Fruit fly (Drosophila melanogaster) whole organism, embryonic: ENCODE results near the gene Prm.
A peak's percentile ranks its signal among the peaks of the same experiment; 100 is the strongest.

Experiments
- Atf3 ChIP-seq: fragments of 200-800 bp; sonication (Bioruptor generic); optimal IDR thresholded peaks from 3 replicates; lab custom pipeline; 2016; ENCODE audit warnings: missing biosample characterization, missing genetic modification characterization
- Bdp1 ChIP-seq: fragments of 200-800 bp; sonication (Bioruptor generic); optimal IDR thresholded peaks from 3 replicates; lab custom pipeline; 2016; ENCODE audit warnings: missing biosample characterization, missing genetic modification characterization
- CG10274 ChIP-seq: fragments of 200-800 bp; sonication (Bioruptor generic); optimal IDR thresholded peaks from 3 replicates; lab custom pipeline; 2017; ENCODE audit warnings: missing biosample characterization, mild to moderate bottlenecking, missing genetic modification characterization
- CG12236 ChIP-seq: fragments of 200-800 bp; sonication (Bioruptor generic); optimal IDR thresholded peaks from 2 replicates; lab custom pipeline; 2016; ENCODE audit warnings: missing biosample characterization, missing genetic modification characterization
- CG13296 ChIP-seq: fragments of 200-800 bp; sonication (Bioruptor generic); optimal IDR thresholded peaks from 3 replicates; lab custom pipeline; 2018; ENCODE audit warnings: missing biosample characterization, mild to moderate bottlenecking, missing genetic modification characterization
- CG15269 ChIP-seq: fragments of 200-800 bp; sonication (Bioruptor generic); optimal IDR thresholded peaks from 2 replicates; lab custom pipeline; 2018; ENCODE audit warnings: missing biosample characterization, mild to moderate bottlenecking, missing genetic modification characterization, moderate library complexity
- CG1602 ChIP-seq: fragments of 200-800 bp; sonication (Bioruptor generic); optimal IDR thresholded peaks from 3 replicates; lab custom pipeline; 2016; ENCODE audit warnings: missing biosample characterization, missing genetic modification characterization
- CG17186 ChIP-seq: fragments of 200-800 bp; sonication (Bioruptor generic); optimal IDR thresholded peaks from 3 replicates; lab custom pipeline; 2017; ENCODE audit warnings: missing biosample characterization, missing genetic modification reagents, missing genetic modification characterization
- CG17359 ChIP-seq: fragments of 200-800 bp; sonication (Bioruptor generic); optimal IDR thresholded peaks from 3 replicates; lab custom pipeline; 2018; ENCODE audit warnings: missing biosample characterization, mild to moderate bottlenecking, missing genetic modification characterization, moderate library complexity
- CG17802 ChIP-seq: fragments of 200-800 bp; sonication (Bioruptor generic); optimal IDR thresholded peaks from 2 replicates; lab custom pipeline; 2018; ENCODE audit warnings: missing biosample characterization, mild to moderate bottlenecking, missing genetic modification characterization, moderate library complexity
- CG18476 ChIP-seq: fragments of 200-800 bp; sonication (Bioruptor generic); optimal IDR thresholded peaks from 2 replicates; lab custom pipeline; 2016; ENCODE audit warnings: missing biosample characterization, mild to moderate bottlenecking, missing genetic modification characterization
- CG2889 ChIP-seq: fragments of 200-800 bp; sonication (Bioruptor generic); IDR thresholded peaks from 3 replicates; pipeline ENCODE4 v1.3.6; 2022; ENCODE audit warnings: missing biosample characterization, missing genetic modification characterization
- CG31388 ChIP-seq: fragments of 200-800 bp; sonication (Bioruptor generic); optimal IDR thresholded peaks from 2 replicates; lab custom pipeline; 2016; ENCODE audit warnings: missing biosample characterization, missing genetic modification characterization
- CG3163 ChIP-seq: fragments of 200-800 bp; sonication (Bioruptor generic); optimal IDR thresholded peaks from 3 replicates; lab custom pipeline; 2016; ENCODE audit warnings: missing biosample characterization, missing genetic modification characterization
- CG34376 ChIP-seq: fragments of 200-800 bp; sonication (Bioruptor generic); optimal IDR thresholded peaks from 2 replicates; lab custom pipeline; 2018; ENCODE audit warnings: missing biosample characterization, mild to moderate bottlenecking, missing genetic modification characterization
- CG34422 ChIP-seq: fragments of 200-800 bp; sonication (Bioruptor generic); IDR thresholded peaks from 3 replicates; pipeline ENCODE4 v1.3.6; 2022; ENCODE audit warnings: missing biosample characterization, missing genetic modification characterization
- CG4282 ChIP-seq: fragments of 200-800 bp; sonication (Bioruptor generic); optimal IDR thresholded peaks from 2 replicates; lab custom pipeline; 2016; ENCODE audit warnings: missing biosample characterization, missing genetic modification characterization
- CG4360 ChIP-seq: fragments of 200-800 bp; sonication (Bioruptor generic); IDR thresholded peaks from 2 replicates; pipeline ENCODE4 v1.3.6; 2022; ENCODE audit warnings: missing biosample characterization, missing genetic modification characterization
- CG6765 ChIP-seq: fragments of 200-800 bp; sonication (Bioruptor generic); optimal IDR thresholded peaks from 3 replicates; lab custom pipeline; 2017; ENCODE audit warnings: missing biosample characterization, mild to moderate bottlenecking, missing genetic modification characterization
- CG7556 ChIP-seq: fragments of 200-800 bp; sonication (Bioruptor generic); optimal IDR thresholded peaks from 2 replicates; lab custom pipeline; 2017; ENCODE audit warnings: missing biosample characterization, mild to moderate bottlenecking, missing genetic modification characterization
- CG7745 ChIP-seq: fragments of 200-800 bp; sonication (Bioruptor generic); optimal IDR thresholded peaks from 2 replicates; lab custom pipeline; 2018; ENCODE audit warnings: missing biosample characterization, mild to moderate bottlenecking, missing genetic modification characterization, moderate library complexity
- CG9727 ChIP-seq: fragments of 200-800 bp; sonication (Bioruptor generic); optimal IDR thresholded peaks from 3 replicates; lab custom pipeline; 2017; ENCODE audit warnings: missing biosample characterization, mild to moderate bottlenecking, missing genetic modification characterization
- CG9797 ChIP-seq: fragments of 200-800 bp; sonication (Bioruptor generic); optimal IDR thresholded peaks from 3 replicates; lab custom pipeline; 2018; ENCODE audit warnings: missing biosample characterization, mild to moderate bottlenecking, missing genetic modification characterization
- Dek ChIP-seq: fragments of 200-800 bp; sonication (Bioruptor generic); optimal IDR thresholded peaks from 3 replicates; lab custom pipeline; 2019; ENCODE audit warnings: missing biosample characterization, mild to moderate bottlenecking, missing genetic modification characterization, moderate library complexity
- Dip2 ChIP-seq: fragments of 200-800 bp; sonication (Bioruptor generic); IDR thresholded peaks from 2 replicates; pipeline ENCODE4 v1.3.6; 2022; ENCODE audit warnings: missing biosample characterization, missing genetic modification characterization
- Doc2 ChIP-seq: fragments of 200-800 bp; sonication (Bioruptor generic); IDR thresholded peaks from 2 replicates; pipeline ENCODE4 v1.3.6; 2022; ENCODE audit warnings: missing biosample characterization, missing genetic modification characterization
- Fer2 ChIP-seq: fragments of 200-800 bp; sonication (Bioruptor generic); optimal IDR thresholded peaks from 2 replicates; lab custom pipeline; 2018; ENCODE audit warnings: missing biosample characterization, mild to moderate bottlenecking, missing genetic modification characterization, moderate library complexity
- HmgZ ChIP-seq: fragments of 200-800 bp; sonication (Bioruptor generic); optimal IDR thresholded peaks from 2 replicates; lab custom pipeline; 2018; ENCODE audit warnings: missing biosample characterization, mild to moderate bottlenecking, missing genetic modification characterization
- Jarid2 ChIP-seq: fragments of 200-800 bp; sonication (Bioruptor generic); optimal IDR thresholded peaks from 3 replicates; lab custom pipeline; 2017; ENCODE audit warnings: mild to moderate bottlenecking, missing biosample characterization, missing genetic modification reagents, missing genetic modification characterization
- ara ChIP-seq: fragments of 200-800 bp; sonication (Bioruptor generic); IDR thresholded peaks from 2 replicates; pipeline ENCODE4 v1.3.6; 2022; ENCODE audit warnings: missing biosample characterization, missing genetic modification characterization
- crc ChIP-seq: fragments of 200-800 bp; sonication (Bioruptor generic); optimal IDR thresholded peaks from 2 replicates; lab custom pipeline; 2016; ENCODE audit warnings: missing biosample characterization, missing genetic modification characterization
- croc ChIP-seq: fragments of 200-800 bp; sonication (Bioruptor generic); conservative IDR thresholded peaks from 3 replicates; pipeline ENCODE4 v1.3.6; 2022; ENCODE audit warnings: missing biosample characterization, missing genetic modification characterization
- dan ChIP-seq: fragments of 200-800 bp; sonication (Bioruptor generic); IDR thresholded peaks from 2 replicates; pipeline ENCODE4 v1.3.6; 2022; ENCODE audit warnings: missing biosample characterization, missing genetic modification characterization
- danr ChIP-seq: fragments of 200-800 bp; sonication (Bioruptor generic); IDR thresholded peaks from 2 replicates; pipeline ENCODE4 v1.3.6; 2022; ENCODE audit warnings: missing biosample characterization, missing genetic modification characterization
- fd102C ChIP-seq: fragments of 200-800 bp; sonication (Bioruptor generic); optimal IDR thresholded peaks from 2 replicates; lab custom pipeline; 2018; ENCODE audit warnings: missing biosample characterization, mild to moderate bottlenecking, missing genetic modification characterization, moderate library complexity
- ftz-f1 ChIP-seq: fragments of 200-800 bp; sonication (Bioruptor generic); optimal IDR thresholded peaks from 2 replicates; lab custom pipeline; 2016; ENCODE audit warnings: missing biosample characterization, missing genetic modification characterization
- h ChIP-seq: fragments of >200 bp; optimal IDR thresholded peaks from 2 replicates; lab custom pipeline; 2017
- her ChIP-seq: fragments of 200-800 bp; sonication (Bioruptor generic); optimal IDR thresholded peaks from 2 replicates; lab custom pipeline; 2016; ENCODE audit warnings: missing biosample characterization, missing genetic modification characterization
- hth ChIP-seq: fragments of >200 bp; optimal IDR thresholded peaks from 2 replicates; lab custom pipeline; 2017; ENCODE audit warnings: inconsistent platforms
- inv ChIP-seq: fragments of 200-800 bp; sonication (Bioruptor generic); IDR thresholded peaks from 2 replicates; pipeline ENCODE4 v1.3.6; 2022; ENCODE audit warnings: missing biosample characterization, missing genetic modification characterization; ENCODE audit not compliant: partially characterized antibody
- luna ChIP-seq: fragments of 200-800 bp; sonication (Bioruptor generic); optimal IDR thresholded peaks from 2 replicates; lab custom pipeline; 2016; ENCODE audit warnings: missing biosample characterization, missing genetic modification characterization
- mam ChIP-seq: fragments of 200-800 bp; sonication (Bioruptor generic); optimal IDR thresholded peaks from 3 replicates; lab custom pipeline; 2016; ENCODE audit warnings: missing biosample characterization, missing genetic modification characterization
- pb ChIP-seq: fragments of 200-800 bp; sonication (Bioruptor generic); optimal IDR thresholded peaks from 3 replicates; lab custom pipeline; 2016; ENCODE audit warnings: missing biosample characterization, missing genetic modification characterization
- phol ChIP-seq: fragments of 200-800 bp; sonication (Bioruptor generic); optimal IDR thresholded peaks from 3 replicates; lab custom pipeline; 2018; ENCODE audit warnings: missing biosample characterization, mild to moderate bottlenecking, missing genetic modification characterization, moderate library complexity
- repo ChIP-seq: fragments of 200-800 bp; sonication (Bioruptor generic); optimal IDR thresholded peaks from 2 replicates; lab custom pipeline; 2016; ENCODE audit warnings: missing biosample characterization, missing genetic modification characterization
- scrt ChIP-seq: fragments of 200-800 bp; sonication (Bioruptor generic); optimal IDR thresholded peaks from 2 replicates; lab custom pipeline; 2018; ENCODE audit warnings: missing biosample characterization, mild to moderate bottlenecking, missing genetic modification characterization, moderate library complexity
- sna ChIP-seq: fragments of 200-800 bp; sonication (Bioruptor generic); IDR thresholded peaks from 2 replicates; pipeline ENCODE4 v1.3.6; 2022; ENCODE audit warnings: missing biosample characterization, missing genetic modification characterization; ENCODE audit not compliant: partially characterized antibody
- sqz ChIP-seq: fragments of 200-800 bp; sonication (Bioruptor generic); optimal IDR thresholded peaks from 3 replicates; lab custom pipeline; 2018; ENCODE audit warnings: missing biosample characterization, mild to moderate bottlenecking, missing genetic modification characterization
- tio ChIP-seq: fragments of 200-800 bp; sonication (Bioruptor generic); optimal IDR thresholded peaks from 2 replicates; lab custom pipeline; 2017; ENCODE audit warnings: missing biosample characterization, missing genetic modification characterization, inconsistent platforms
- tll ChIP-seq, 2 experiments: fragments of 200-800 bp in 1 of 2; fragments of >200 bp in 1 of 2; sonication (Bioruptor generic) in 1 of 2; optimal IDR thresholded peaks; 2 replicates each; lab custom pipeline; 2017 to 2019; ENCODE audit warnings: missing biosample characterization in 2 of 2, missing genetic modification characterization in 2 of 2, mild to moderate bottlenecking in 1 of 2, moderate library complexity in 1 of 2
- tna ChIP-seq: fragments of 200-800 bp; sonication (Bioruptor generic); IDR thresholded peaks from 2 replicates; pipeline ENCODE4 v1.3.6; 2022; ENCODE audit warnings: missing biosample characterization, missing genetic modification characterization; ENCODE audit not compliant: partially characterized antibody
- vnd ChIP-seq: fragments of 200-800 bp; sonication (Bioruptor generic); IDR thresholded peaks from 3 replicates; pipeline ENCODE4 v1.3.6; 2022; ENCODE audit warnings: missing biosample characterization, missing genetic modification characterization; ENCODE audit not compliant: partially characterized antibody

The Prm gene

dm6 chr3L:8748839-8749238 lies 3.7 kb upstream of the Prm start (continued):
- TF ChIP-seq mam (GFP tag; lab: Kevin White, UChicago), result peak; percentile 15
- TF ChIP-seq CG3163 (GFP tag; lab: Kevin White, UChicago), result no peak
- no peak for TF ChIP-seq CG7745 (tag; lab: Kevin White, UChicago)
- no peak for TF ChIP-seq hth
- TF ChIP-seq CG4360 (GFP tag; lab: Robert Waterston, UW), result no peak
- TF ChIP-seq Jarid2, result no peak
- TF ChIP-seq Fer2 (tag; lab: Kevin White, UChicago), result no peak
- TF ChIP-seq CG31388 (GFP tag; lab: Kevin White, UChicago), result no peak
- no peak for TF ChIP-seq CG15269
- no peak for TF ChIP-seq croc (GFP tag; lab: Robert Waterston, UW)
- TF ChIP-seq CG6765, result no peak
- no peak for TF ChIP-seq vnd (GFP tag; lab: Robert Waterston, UW)
- TF ChIP-seq fd102C (GFP tag; lab: Kevin White, UChicago), result no peak
- no peak for TF ChIP-seq sna (GFP tag; lab: Robert Waterston, UW)
- no peak for TF ChIP-seq CG9797 (GFP tag; lab: Kevin White, UChicago)
- TF ChIP-seq Bdp1 (GFP tag; lab: Kevin White, UChicago), result no peak
- peak; percentile 22 for TF ChIP-seq CG17359 (tag; lab: Kevin White, UChicago)
- peak; percentile 26 for TF ChIP-seq CG1602 (GFP tag; lab: Kevin White, UChicago)
- no peak for TF ChIP-seq CG17186 (GFP tag; lab: Kevin White, UChicago)
- TF ChIP-seq CG34376 (GFP tag; lab: Kevin White, UChicago), result no peak
- TF ChIP-seq CG34422 (GFP tag; lab: Robert Waterston, UW), result peak; percentile 15; the same call in 1 of the 3 replicates
- TF ChIP-seq CG10274 (GFP tag; lab: Kevin White, UChicago), result no peak
- TF ChIP-seq Doc2 (GFP tag; lab: Robert Waterston, UW), result no peak
- TF ChIP-seq crc (GFP tag; lab: Kevin White, UChicago), result no peak
- TF ChIP-seq dan (GFP tag; lab: Robert Waterston, UW), result no peak
- no peak for TF ChIP-seq pb (GFP tag; lab: Kevin White, UChicago)
- TF ChIP-seq CG18476 (GFP tag; lab: Kevin White, UChicago), result no peak
- TF ChIP-seq CG7556 (GFP tag; lab: Kevin White, UChicago), result no peak
- TF ChIP-seq CG2889 (GFP tag; lab: Robert Waterston, UW), result no peak
- TF ChIP-seq tll (GFP tag; optimal IDR thresholded peaks at IDR 0.05; lab: Kevin White, UChicago), result no peak
- peak; percentile 17 for TF ChIP-seq HmgZ (tag; lab: Kevin White, UChicago)
- no peak for TF ChIP-seq sqz (GFP tag; lab: Kevin White, UChicago)
- TF ChIP-seq tna (GFP tag; lab: Robert Waterston, UW), result no peak
- no peak for TF ChIP-seq Atf3 (GFP tag; lab: Kevin White, UChicago)
- peak; percentile 100 for TF ChIP-seq Dip2 (GFP tag; lab: Robert Waterston, UW)
- TF ChIP-seq tio (GFP tag; lab: Kevin White, UChicago), result no peak
- no peak for TF ChIP-seq CG4282 (GFP tag; lab: Kevin White, UChicago)
- no peak for TF ChIP-seq scrt
- TF ChIP-seq CG9727, result no peak
- TF ChIP-seq her, result no peak
- no peak for TF ChIP-seq luna (GFP tag; lab: Kevin White, UChicago)
- TF ChIP-seq inv, result no peak
- TF ChIP-seq repo, result no peak
- TF ChIP-seq CG17802 (tag; lab: Kevin White, UChicago), result no peak
- TF ChIP-seq phol (tag; lab: Kevin White, UChicago), result peak; percentile 51
- no peak for TF ChIP-seq Dek
- TF ChIP-seq ara (GFP tag; lab: Robert Waterston, UW), result no peak
- no peak for TF ChIP-seq danr (GFP tag; lab: Robert Waterston, UW)
- no peak for TF ChIP-seq CG12236 (GFP tag; lab: Kevin White, UChicago)
- TF ChIP-seq ftz-f1, result no peak
- TF ChIP-seq CG13296, result no peak
- TF ChIP-seq h (lab: Kevin White, UChicago), result no peak
